Worm (Caenorhabditis elegans) whole organism, L3 larva: ENCODE data around the gene del-1.

Source experiments
- aly-2 ChIP-seq: fragments of 150-350 bp; optimal IDR thresholded peaks from 2 replicates; lab custom pipeline; 2014; ENCODE audit warnings: missing biosample characterization, missing genetic modification characterization
- ama-1 ChIP-seq: fragments of 150-350 bp; optimal IDR thresholded peaks from 2 replicates; lab custom pipeline; 2018
- egl-27 ChIP-seq: sonication (generic microtip); optimal IDR thresholded peaks from 4 replicates; lab custom pipeline; 2017; ENCODE audit warnings: missing biosample characterization, missing genetic modification reagents, missing genetic modification characterization
- egl-5 ChIP-seq: fragments of 150-350 bp; optimal IDR thresholded peaks from 2 replicates; lab custom pipeline; 2017; ENCODE audit warnings: missing biosample characterization, missing genetic modification reagents, missing genetic modification characterization, inconsistent platforms
- mdl-1 ChIP-seq: fragments of 150-350 bp; optimal IDR thresholded peaks from 2 replicates; lab custom pipeline; 2014; ENCODE audit warnings: missing biosample characterization, missing genetic modification characterization
- nhr-77 ChIP-seq: fragments of 150-350 bp; optimal IDR thresholded peaks from 2 replicates; lab custom pipeline; 2014; ENCODE audit warnings: missing biosample characterization, missing genetic modification characterization
- skn-1 ChIP-seq: fragments of 150-350 bp; optimal IDR thresholded peaks from 2 replicates; lab custom pipeline; 2014; ENCODE audit warnings: missing biosample characterization, missing genetic modification characterization
- tbx-2 ChIP-seq: sonication (generic microtip); optimal IDR thresholded peaks from 2 replicates; lab custom pipeline; 2016; ENCODE audit warnings: mild to moderate bottlenecking, missing genetic modification characterization, missing compliant biosample characterization
- ztf-11 ChIP-seq: fragments of 150-350 bp; optimal IDR thresholded peaks from 2 replicates; lab custom pipeline; 2014; ENCODE audit warnings: missing biosample characterization, missing genetic modification characterization
- ztf-4 ChIP-seq: fragments of 150-350 bp; optimal IDR thresholded peaks from 2 replicates; lab custom pipeline; 2014; ENCODE audit warnings: missing biosample characterization, missing genetic modification characterization

DNA sequence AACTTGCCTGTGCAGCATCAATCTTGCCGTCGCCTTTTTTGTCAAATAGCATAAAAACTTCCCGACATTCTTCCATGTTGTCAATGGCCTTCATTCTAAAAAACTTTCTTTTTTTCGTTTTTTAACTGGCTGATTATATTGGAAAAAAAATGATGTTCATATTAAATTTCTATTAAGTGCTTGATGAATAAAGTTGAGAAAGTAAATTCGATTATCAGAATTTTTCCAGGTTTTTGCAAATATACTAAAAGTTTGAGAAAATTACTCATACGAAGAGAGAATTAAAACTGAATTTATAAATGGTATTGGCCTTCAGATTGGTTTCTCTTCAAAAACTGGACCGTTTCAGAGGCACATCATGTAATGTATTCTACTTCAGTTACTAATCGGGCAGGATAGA, 21.4 kb upstream of the del-1 start, which contains the start of gene mlc-6:
- TF ChIP-seq ama-1 (lab: Kevin White, UChicago) (no peak), egl-5 (tag; lab: Kevin White, UChicago) (no peak), ztf-4 (tag; lab: Kevin White, UChicago) (no peak), egl-27 (tag; lab: Kevin White, UChicago) (no peak), mdl-1 (tag; lab: Kevin White, UChicago) (no peak), nhr-77 (tag; lab: Kevin White, UChicago) (no peak), tbx-2 (tag; lab: Kevin White, UChicago) (no peak), skn-1 (no peak), ztf-11 (tag; lab: Kevin White, UChicago) (no peak), aly-2 (tag; lab: Kevin White, UChicago) (no peak)
